Fruit fly (Drosophila melanogaster) whole organism, embryonic: Measurements from ENCODE around the gene CG7016.

Experiments
- Bteb2 ChIP-seq: fragments of 200-800 bp; sonication (Bioruptor generic); optimal IDR thresholded peaks from 2 replicates; lab custom pipeline; 2016; ENCODE audit warnings: missing biosample characterization, missing genetic modification characterization
- CG17328 ChIP-seq: fragments of 200-800 bp; sonication (Bioruptor generic); IDR thresholded peaks from 2 replicates; pipeline ENCODE4 v1.3.6; 2022; ENCODE audit warnings: missing biosample characterization, missing genetic modification characterization
- CG8089 ChIP-seq: fragments of 200-800 bp; sonication (Bioruptor generic); optimal IDR thresholded peaks from 3 replicates; lab custom pipeline; 2016; ENCODE audit warnings: missing biosample characterization, missing genetic modification characterization
- CG9817 ChIP-seq: fragments of 200-800 bp; sonication (Bioruptor generic); optimal IDR thresholded peaks from 2 replicates; lab custom pipeline; 2018; ENCODE audit warnings: missing biosample characterization, mild to moderate bottlenecking, missing genetic modification characterization, moderate library complexity
- Pdp1 ChIP-seq, 2 experiments: fragments of 200-800 bp; sonication (Bioruptor generic); optimal IDR thresholded peaks; 3 replicates each; lab custom pipeline; 2016; ENCODE audit warnings: missing biosample characterization in 2 of 2, missing genetic modification characterization in 2 of 2, mild to moderate bottlenecking in 1 of 2, moderate library complexity in 1 of 2
- dati ChIP-seq: fragments of 200-800 bp; sonication (Bioruptor generic); IDR thresholded peaks from 2 replicates; pipeline ENCODE4 v1.3.6; 2022; ENCODE audit warnings: missing biosample characterization, missing genetic modification characterization
- dmrt11E ChIP-seq: fragments of 200-800 bp; sonication (Bioruptor generic); optimal IDR thresholded peaks from 3 replicates; lab custom pipeline; 2018; ENCODE audit warnings: missing biosample characterization, mild to moderate bottlenecking, missing genetic modification characterization, moderate library complexity
- sug ChIP-seq: fragments of 200-800 bp; optimal IDR thresholded peaks from 2 replicates; lab custom pipeline; 2019; ENCODE audit warnings: missing biosample characterization, mild to moderate bottlenecking, missing genetic modification characterization, moderate library complexity

DNA sequence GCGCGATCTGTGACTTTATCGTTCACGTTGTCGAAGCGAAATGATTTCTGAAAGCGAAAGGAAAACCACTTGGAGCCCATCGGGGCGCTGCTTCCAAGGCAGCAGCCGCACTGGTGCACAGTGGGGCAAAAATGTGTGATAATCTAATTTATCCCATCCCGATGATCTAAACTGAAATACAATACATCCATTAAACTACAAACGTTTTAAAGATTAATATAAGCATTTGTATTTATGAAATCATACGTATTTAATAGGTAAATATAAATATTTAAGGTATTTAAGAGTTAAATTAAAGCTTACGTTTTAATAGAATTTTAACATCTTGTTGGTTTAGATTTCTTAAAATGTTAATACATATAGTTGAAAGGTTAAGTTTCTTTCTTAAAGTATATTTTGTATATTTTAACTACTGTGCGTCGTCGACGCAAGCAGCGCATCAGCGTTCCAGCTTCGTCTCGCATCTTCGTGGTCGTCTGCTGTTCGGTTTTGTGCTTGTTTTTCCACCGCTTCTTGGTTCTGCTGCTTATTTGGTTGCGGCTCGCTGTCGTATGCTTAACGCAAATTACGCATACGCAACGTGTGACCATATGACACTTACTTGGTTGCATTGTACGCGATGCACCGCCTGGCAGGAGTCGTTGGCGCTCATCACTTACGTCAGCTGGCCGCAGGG is 43.4 kb downstream of the CG7016 start, which contains the start of gene CG13643:
- TF ChIP-seq CG9817 (tag; lab: Kevin White, UChicago) = no peak
- TF ChIP-seq Bteb2 (GFP tag; lab: Kevin White, UChicago) = no peak
- no peak for TF ChIP-seq dmrt11E
- no peak for TF ChIP-seq CG17328 (GFP tag; lab: Robert Waterston, UW)
- no peak for TF ChIP-seq dati
- no peak for TF ChIP-seq Pdp1 (GFP tag; optimal IDR thresholded peaks at IDR 0.05; lab: Kevin White, UChicago)
- TF ChIP-seq CG8089 = no peak
- no peak for TF ChIP-seq sug (tag; lab: Kevin White, UChicago)
